Worm (Caenorhabditis elegans): ENCODE data around the gene clc-12.

- TF ChIP-seq ztf-11 (tag; optimal IDR thresholded peaks at IDR 0.05) (no peak), ama-1 (optimal IDR thresholded peaks at IDR 0.05) (no peak), fos-1 (tag; optimal IDR thresholded peaks at IDR 0.05) (no peak), snpc-4 (tag; optimal IDR thresholded peaks at IDR 0.05) (no peak), unc-39 (tag; optimal IDR thresholded peaks at IDR 0.05) (no peak), nhr-6 (tag; optimal IDR thresholded peaks at IDR 0.05) (no peak), nhr-77 (tag; optimal IDR thresholded peaks at IDR 0.05) (no peak)
Observed at ce11 chrV:16988614-16989013, 20.6 kb downstream of the clc-12 start, which contains the start of gene Y102A5C.27.
